Worm (Caenorhabditis elegans) whole organism, L4 larva: ENCODE measurements around the gene melo-3.

Experiments
- ZK546.5 ChIP-seq, 2 experiments: sonication (generic microtip); optimal IDR thresholded peaks; 2 replicates each; lab custom pipeline; 2017; ENCODE audit warnings: missing biosample characterization in 2 of 2, missing genetic modification characterization in 2 of 2
- dve-1 ChIP-seq: sonication (generic microtip); optimal IDR thresholded peaks from 2 replicates; lab custom pipeline; 2017; ENCODE audit warnings: antibody characterized with exemption, mild to moderate bottlenecking, missing genetic modification characterization, missing compliant biosample characterization; ENCODE audit not compliant: insufficient read depth
- egl-27 ChIP-seq: sonication (generic microtip); optimal IDR thresholded peaks from 3 replicates; lab custom pipeline; 2017; ENCODE audit warnings: missing biosample characterization, missing genetic modification reagents, missing genetic modification characterization
- fkh-10 ChIP-seq: fragments of 150-350 bp; optimal IDR thresholded peaks from 2 replicates; lab custom pipeline; 2014; ENCODE audit warnings: missing biosample characterization, missing genetic modification reagents, missing genetic modification characterization
- hlh-30 ChIP-seq: sonication (generic microtip); optimal IDR thresholded peaks from 2 replicates; lab custom pipeline; 2017; ENCODE audit warnings: antibody characterized with exemption, mild to moderate bottlenecking, missing genetic modification characterization, missing compliant biosample characterization; ENCODE audit not compliant: insufficient read depth
- lin-39 ChIP-seq: fragments of 150-350 bp; optimal IDR thresholded peaks from 2 replicates; lab custom pipeline; 2014; ENCODE audit warnings: missing biosample characterization, missing genetic modification reagents, missing genetic modification characterization
- mxl-3 ChIP-seq: fragments of 200-800 bp; sonication (Bioruptor generic); optimal IDR thresholded peaks from 2 replicates; lab custom pipeline; 2018; ENCODE audit warnings: mild to moderate bottlenecking, missing genetic modification characterization, missing compliant biosample characterization
- pha-4 ChIP-seq, 2 experiments: fragments of 150-350 bp in 1 of 2; fragments of 200-800 bp in 1 of 2; sonication (Bioruptor generic) in 1 of 2; IDR thresholded peaks in 1 of 2; optimal IDR thresholded peaks in 1 of 2; 2 replicates each; pipeline versions ENCODE4 v1.3.6 to Lab custom; 2014 to 2022; ENCODE audit warnings: missing genetic modification characterization in 2 of 2, missing genetic modification reagents in 2 of 2, missing biosample characterization in 1 of 2, missing compliant biosample characterization in 1 of 2
- skn-1 ChIP-seq: fragments of 150-350 bp; optimal IDR thresholded peaks from 2 replicates; lab custom pipeline; 2014; ENCODE audit warnings: missing biosample characterization, missing genetic modification characterization
- snpc-1.2 ChIP-seq: fragments of 200-800 bp; sonication (Bioruptor generic); IDR thresholded peaks from 2 replicates; pipeline ENCODE4 v1.3.6; 2022; ENCODE audit warnings: missing genetic modification reagents, missing genetic modification characterization, missing compliant biosample characterization
- snpc-4 ChIP-seq: fragments of 150-350 bp; optimal IDR thresholded peaks from 2 replicates; lab custom pipeline; 2014; ENCODE audit warnings: missing biosample characterization, missing genetic modification characterization
- unc-62 ChIP-seq, 3 experiments: fragments of 150-350 bp in 1 of 3; sonication (generic microtip); optimal IDR thresholded peaks in 2 of 3; peaks in 1 of 3; 1 replicate in 1 of 3; 2 replicates in 2 of 3; lab custom pipeline; 2014 to 2017; ENCODE audit warnings: missing biosample characterization in 3 of 3, missing genetic modification characterization in 3 of 3, missing genetic modification reagents in 3 of 3, missing genotype in 1 of 3

ce11 chrV:15015799-15016198 lies 20.9 kb downstream of the melo-3 start:
- TF ChIP-seq fkh-10 (GFP tag; lab: Kevin White, UChicago): no peak
- TF ChIP-seq snpc-1.2 (GFP tag; lab: Robert Waterston, UW): no peak
- TF ChIP-seq unc-62 (GFP tag; optimal IDR thresholded peaks at IDR 0.05 in 1 of 2; lab: Kevin White, UChicago): no peak
- no peak for TF ChIP-seq unc-62 (tag; optimal IDR thresholded peaks at IDR 0.05; lab: Kevin White, UChicago)
- TF ChIP-seq hlh-30 (tag; lab: Kevin White, UChicago): no peak
- no peak for TF ChIP-seq skn-1 (tag; lab: Kevin White, UChicago)
- TF ChIP-seq lin-39 (tag; lab: Kevin White, UChicago): no peak
- TF ChIP-seq mxl-3 (GFP tag; lab: Kevin White, UChicago): no peak
- no peak for TF ChIP-seq ZK546.5 (tag; optimal IDR thresholded peaks at IDR 0.05; lab: Kevin White, UChicago)
- TF ChIP-seq pha-4 (GFP tag; IDR thresholded peaks at IDR 0.05; lab: Robert Waterston, UW): no peak
- no peak for TF ChIP-seq pha-4 (tag; optimal IDR thresholded peaks at IDR 0.05; lab: Kevin White, UChicago)
- TF ChIP-seq snpc-4 (tag; lab: Kevin White, UChicago): no peak
- TF ChIP-seq egl-27 (tag; lab: Kevin White, UChicago): no peak
- no peak for TF ChIP-seq dve-1 (tag; lab: Kevin White, UChicago)
